Fruit fly (Drosophila melanogaster): ENCODE results near the gene CG31869.

DNA sequence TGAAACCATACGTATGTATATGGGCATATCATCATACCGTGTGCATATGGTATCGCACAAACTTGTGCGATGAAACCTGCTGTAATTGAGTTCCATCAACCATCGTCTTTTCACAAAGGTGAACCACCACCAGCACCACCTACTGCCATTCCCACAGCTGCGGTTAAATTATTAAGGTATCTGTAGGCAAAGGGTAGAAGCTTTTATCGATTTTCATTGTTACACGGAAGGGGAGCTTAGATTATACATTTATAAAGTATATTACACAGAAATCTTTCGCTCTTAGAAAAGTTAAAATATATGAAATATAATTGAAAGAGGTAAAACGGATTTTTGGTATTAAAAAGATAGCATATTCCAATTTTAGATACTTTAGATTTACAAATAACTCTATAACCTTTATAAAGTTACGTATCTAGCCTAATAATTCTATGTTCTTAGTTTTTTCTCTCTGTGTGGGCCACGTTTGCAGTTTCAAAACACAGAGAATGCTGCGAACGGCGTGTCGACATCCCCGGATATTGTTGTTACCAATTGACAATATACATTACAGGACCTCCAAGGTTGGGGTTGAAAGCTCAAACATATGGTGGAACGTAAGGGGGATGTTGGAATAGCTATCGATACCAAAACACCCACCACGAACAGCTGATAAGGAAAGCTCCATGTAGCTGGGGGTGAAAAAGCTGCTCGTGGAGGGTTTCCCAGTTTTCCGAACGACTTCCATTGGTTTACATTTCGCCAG is 40.3 kb downstream of the CG31869 start, which contains the start of gene CG6495:
- TF ChIP-seq CG8478 (optimal IDR thresholded peaks at IDR 0.05) (no peak), CTCF (optimal IDR thresholded peaks at IDR 0.05) (no peak)

Measured in S2 (cell line).